Fruit fly (Drosophila melanogaster) Kc167 (cell line): Measurements from ENCODE around the gene KrT95D.

Source experiments
- Myc ChIP-seq: fragments of >200 bp; optimal IDR thresholded peaks from 2 replicates; lab custom pipeline; 2017; ENCODE audit warnings: missing external identifiers
- Sin3A ChIP-seq: fragments of >200 bp; optimal IDR thresholded peaks from 2 replicates; lab custom pipeline; 2018; ENCODE audit warnings: missing external identifiers
- h ChIP-seq: fragments of >200 bp; optimal IDR thresholded peaks from 3 replicates; lab custom pipeline; 2018; ENCODE audit warnings: missing external identifiers
- insv ChIP-seq: fragments of >200 bp; optimal IDR thresholded peaks from 3 replicates; lab custom pipeline; 2018; ENCODE audit warnings: missing external identifiers
- psq ChIP-seq: fragments of >200 bp; optimal IDR thresholded peaks from 2 replicates; lab custom pipeline; 2017; ENCODE audit warnings: missing external identifiers
- ttk ChIP-seq: sonication (Bioruptor generic); optimal IDR thresholded peaks from 2 replicates; lab custom pipeline; 2017; ENCODE audit warnings: missing external identifiers

Gene KrT95D

dm6 chr3R:24007775-24008506 lies 23.7 kb downstream of the KrT95D start:
- TF ChIP-seq Myc (lab: Kevin White, UChicago) (no peak), insv (lab: Kevin White, UChicago) (no peak), h (lab: Kevin White, UChicago) (no peak), psq (lab: Kevin White, UChicago) (no peak), ttk (lab: Kevin White, UChicago) (no peak), Sin3A (lab: Kevin White, UChicago) (no peak)

dm6 chr3R:24006449-24007159 lies 25.0 kb downstream of the KrT95D start:
- no peak for TF ChIP-seq ttk (lab: Kevin White, UChicago)

dm6 chr3R:24003948-24004347 lies 27.7 kb downstream of the KrT95D start:
- TF ChIP-seq h (lab: Kevin White, UChicago) (no peak), Myc (lab: Kevin White, UChicago) (no peak), ttk (lab: Kevin White, UChicago) (no peak), psq (lab: Kevin White, UChicago) (no peak), Sin3A (lab: Kevin White, UChicago) (no peak), insv (lab: Kevin White, UChicago) (no peak)

- TF ChIP-seq ttk (lab: Kevin White, UChicago) (no peak), insv (lab: Kevin White, UChicago) (no peak), h (lab: Kevin White, UChicago) (no peak), Myc (lab: Kevin White, UChicago) (no peak), Sin3A (lab: Kevin White, UChicago) (no peak), psq (lab: Kevin White, UChicago) (no peak)
These were observed 30.5 kb downstream of the KrT95D start for dm6 chr3R:24001150-24001549.

- TF ChIP-seq psq (lab: Kevin White, UChicago) (no peak), Sin3A (lab: Kevin White, UChicago) (no peak), Myc (lab: Kevin White, UChicago) (no peak), ttk (lab: Kevin White, UChicago) (no peak), insv (lab: Kevin White, UChicago) (no peak), h (lab: Kevin White, UChicago) (no peak)
These were observed 35.4 kb downstream of the KrT95D start, which contains the start of gene LSm3 for dm6 chr3R:23996224-23996623. TSS of gene LSm3 (plus strand) at chr3R:23996262.

- TF ChIP-seq insv (lab: Kevin White, UChicago) (no peak), h (lab: Kevin White, UChicago) (no peak), ttk (lab: Kevin White, UChicago) (no peak), Myc (lab: Kevin White, UChicago) (no peak), Sin3A (lab: Kevin White, UChicago) (no peak), psq (lab: Kevin White, UChicago) (no peak)
These were observed 36.2 kb downstream of the KrT95D start, which contains the start of gene CG33108 for dm6 chr3R:23995460-23995859. TSS of gene CG33108 (plus strand) at chr3R:23995659.

dm6 chr3R:23994578-23994977 lies 37.0 kb downstream of the KrT95D start:
- TF ChIP-seq insv (lab: Kevin White, UChicago): no peak
- no peak for TF ChIP-seq psq (lab: Kevin White, UChicago)
- no peak for TF ChIP-seq h (lab: Kevin White, UChicago)
- TF ChIP-seq Myc (lab: Kevin White, UChicago): no peak
- no peak for TF ChIP-seq Sin3A (lab: Kevin White, UChicago)

dm6 chr3R:23992823-23993797 lies 38.5 kb downstream of the KrT95D start, which contains the start of the genes Epp and Rab7:
TSS of gene Epp (minus strand) at chr3R:23992916.
TSS of gene Rab7 (plus strand) at chr3R:23993008.
- no peak for TF ChIP-seq h (lab: Kevin White, UChicago)
- no peak for TF ChIP-seq ttk (lab: Kevin White, UChicago)
- no peak for TF ChIP-seq Sin3A (lab: Kevin White, UChicago)
- no peak for TF ChIP-seq Myc (lab: Kevin White, UChicago)
- TF ChIP-seq psq (lab: Kevin White, UChicago): no peak
- no peak for TF ChIP-seq insv (lab: Kevin White, UChicago)

dm6 chr3R:23991364-23991763 lies 40.3 kb downstream of the KrT95D start:
- TF ChIP-seq ttk (lab: Kevin White, UChicago) (no peak), insv (lab: Kevin White, UChicago) (no peak), Sin3A (lab: Kevin White, UChicago) (no peak)

dm6 chr3R:23986479-23986930 lies 45.1 kb downstream of the KrT95D start, which contains the start of the genes CG13603 and CG5902:
TSS of gene CG13603 (minus strand) at chr3R:23986569.
TSS of gene CG5902 (plus strand) at chr3R:23986642.
- TF ChIP-seq Myc (lab: Kevin White, UChicago): no peak
- no peak for TF ChIP-seq psq (lab: Kevin White, UChicago)
- no peak for TF ChIP-seq insv (lab: Kevin White, UChicago)
- TF ChIP-seq h (lab: Kevin White, UChicago): no peak
- TF ChIP-seq ttk (lab: Kevin White, UChicago): no peak
- TF ChIP-seq Sin3A (lab: Kevin White, UChicago): no peak
